Worm (Caenorhabditis elegans) whole organism, L1 larva: Measurements from ENCODE around the gene F41E6.12.
A peak's percentile ranks its signal among the peaks of the same experiment; 100 is the strongest.

Source experiments
- C04F5.9 ChIP-seq: sonication (generic microtip); optimal IDR thresholded peaks from 2 replicates; lab custom pipeline; 2016; ENCODE audit warnings: missing genetic modification characterization, missing compliant biosample characterization
- C16A3.4 ChIP-seq: fragments of 150-350 bp; optimal IDR thresholded peaks from 2 replicates; lab custom pipeline; 2014; ENCODE audit warnings: missing biosample characterization, missing genetic modification characterization
- F16B12.6 ChIP-seq: fragments of 150-350 bp; optimal IDR thresholded peaks from 2 replicates; lab custom pipeline; 2014; ENCODE audit warnings: missing biosample characterization, missing genetic modification characterization
- Y116A8C.19 ChIP-seq: sonication (generic microtip); optimal IDR thresholded peaks from 2 replicates; lab custom pipeline; 2016; ENCODE audit warnings: missing compliant biosample characterization, missing genetic modification characterization, borderline replicate concordance
- ama-1 ChIP-seq: fragments of 150-350 bp; optimal IDR thresholded peaks from 2 replicates; lab custom pipeline; 2014
- blmp-1 ChIP-seq: fragments of 150-350 bp; optimal IDR thresholded peaks from 2 replicates; lab custom pipeline; 2014; ENCODE audit warnings: missing biosample characterization, missing genetic modification characterization
- ceh-8 ChIP-seq: fragments of 200-800 bp; sonication (Bioruptor generic); optimal IDR thresholded peaks from 2 replicates; lab custom pipeline; 2018; ENCODE audit warnings: mild to moderate bottlenecking, missing genetic modification characterization, moderate library complexity, missing compliant biosample characterization
- ceh-82 ChIP-seq, 3 experiments: fragments of 150-350 bp in 1 of 3; sonication (generic microtip) in 2 of 3; optimal IDR thresholded peaks; 2 replicates each; lab custom pipeline; 2014 to 2017; ENCODE audit warnings: missing biosample characterization in 3 of 3, missing genetic modification characterization in 3 of 3
- dsc-1 ChIP-seq: sonication (generic microtip); optimal IDR thresholded peaks from 2 replicates; lab custom pipeline; 2016; ENCODE audit warnings: mild to moderate bottlenecking, missing genetic modification characterization, missing compliant biosample characterization
- efl-1 ChIP-seq, 4 experiments: fragments of 150-350 bp; optimal IDR thresholded peaks in 3 of 4; peaks in 1 of 4; 1 replicate in 1 of 4; 2 replicates in 3 of 4; lab custom pipeline; 2014; ENCODE audit warnings: missing biosample characterization in 2 of 4, missing genetic modification characterization in 2 of 4, missing genetic modification reagents in 2 of 4
- egl-13 ChIP-seq: sonication (generic microtip); optimal IDR thresholded peaks from 2 replicates; lab custom pipeline; 2016; ENCODE audit warnings: missing genotype, missing genetic modification reagents, missing genetic modification characterization, missing compliant biosample characterization
- fkh-10 ChIP-seq: sonication (generic microtip); optimal IDR thresholded peaks from 2 replicates; lab custom pipeline; 2017; ENCODE audit warnings: missing biosample characterization, missing genetic modification reagents, missing genetic modification characterization
- fkh-8 ChIP-seq: sonication (generic microtip); optimal IDR thresholded peaks from 2 replicates; lab custom pipeline; 2016; ENCODE audit warnings: mild to moderate bottlenecking, missing genetic modification characterization, missing compliant biosample characterization
- fos-1 ChIP-seq: fragments of 150-350 bp; optimal IDR thresholded peaks from 2 replicates; lab custom pipeline; 2014; ENCODE audit warnings: missing biosample characterization, missing genetic modification characterization
- hpl-2 ChIP-seq: fragments of 150-350 bp; optimal IDR thresholded peaks from 2 replicates; lab custom pipeline; 2014; ENCODE audit warnings: missing biosample characterization, missing genetic modification reagents, missing genetic modification characterization
- irx-1 ChIP-seq: sonication (generic microtip); optimal IDR thresholded peaks from 2 replicates; lab custom pipeline; 2016; ENCODE audit warnings: missing genetic modification characterization, missing compliant biosample characterization
- isw-1 ChIP-seq: fragments of 200-800 bp; sonication (Bioruptor generic); IDR thresholded peaks from 2 replicates; pipeline ENCODE4 v1.3.6; 2022; ENCODE audit warnings: missing genetic modification characterization, missing compliant biosample characterization
- lin-13 ChIP-seq: fragments of 150-350 bp; optimal IDR thresholded peaks from 2 replicates; lab custom pipeline; 2014; ENCODE audit warnings: missing biosample characterization, missing genetic modification reagents, missing genetic modification characterization
- lin-14 ChIP-seq: fragments of 200-800 bp; sonication (Bioruptor generic); optimal IDR thresholded peaks from 2 replicates; lab custom pipeline; 2018; ENCODE audit warnings: mild to moderate bottlenecking, missing genetic modification characterization, moderate library complexity, missing compliant biosample characterization
- lin-35 ChIP-seq, 2 experiments: fragments of 150-350 bp; optimal IDR thresholded peaks; 2 replicates each; lab custom pipeline; 2014; ENCODE audit warnings: missing biosample characterization in 2 of 2, missing genetic modification characterization in 2 of 2, missing genetic modification reagents in 2 of 2
- lin-39 ChIP-seq: fragments of 150-350 bp; optimal IDR thresholded peaks from 2 replicates; lab custom pipeline; 2014; ENCODE audit warnings: missing biosample characterization, missing genetic modification reagents, missing genetic modification characterization
- lir-3 ChIP-seq: sonication (generic microtip); optimal IDR thresholded peaks from 2 replicates; lab custom pipeline; 2016; ENCODE audit warnings: mild to moderate bottlenecking, missing genetic modification characterization, moderate library complexity, missing compliant biosample characterization; ENCODE audit not compliant: poor library complexity
- mab-9 ChIP-seq: fragments of 200-800 bp; sonication (Bioruptor generic); IDR thresholded peaks from 2 replicates; pipeline ENCODE4 v1.3.6; 2022; ENCODE audit warnings: missing genetic modification reagents, missing genetic modification characterization, missing compliant biosample characterization
- mep-1 ChIP-seq: fragments of 150-350 bp; optimal IDR thresholded peaks from 2 replicates; lab custom pipeline; 2014; ENCODE audit warnings: missing biosample characterization, missing genetic modification characterization
- nhr-11 ChIP-seq: fragments of 150-350 bp; optimal IDR thresholded peaks from 2 replicates; lab custom pipeline; 2014; ENCODE audit warnings: missing biosample characterization, missing genetic modification characterization
- nhr-20 ChIP-seq: sonication (generic microtip); optimal IDR thresholded peaks from 2 replicates; lab custom pipeline; 2016; ENCODE audit warnings: mild to moderate bottlenecking, missing genetic modification characterization, missing compliant biosample characterization
- nhr-237 ChIP-seq: fragments of 150-350 bp; optimal IDR thresholded peaks from 2 replicates; lab custom pipeline; 2014; ENCODE audit warnings: missing biosample characterization, missing genetic modification characterization
- nhr-71 ChIP-seq: sonication (generic microtip); optimal IDR thresholded peaks from 2 replicates; lab custom pipeline; 2016; ENCODE audit warnings: mild to moderate bottlenecking, missing genetic modification characterization, moderate library complexity, missing compliant biosample characterization
- snpc-4 ChIP-seq: fragments of 150-350 bp; optimal IDR thresholded peaks from 2 replicates; lab custom pipeline; 2014; ENCODE audit warnings: missing biosample characterization, missing genetic modification characterization
- snu-23 ChIP-seq: sonication (generic microtip); optimal IDR thresholded peaks from 2 replicates; lab custom pipeline; 2016; ENCODE audit warnings: missing genetic modification characterization, missing compliant biosample characterization
- sox-4 ChIP-seq: sonication (generic microtip); optimal IDR thresholded peaks from 2 replicates; lab custom pipeline; 2016; ENCODE audit warnings: missing genetic modification characterization, missing compliant biosample characterization
- sptf-1 ChIP-seq: fragments of 150-350 bp; optimal IDR thresholded peaks from 2 replicates; lab custom pipeline; 2014; ENCODE audit warnings: missing biosample characterization, missing genetic modification characterization
- sup-37 ChIP-seq: fragments of 200-800 bp; sonication (Bioruptor generic); optimal IDR thresholded peaks from 2 replicates; lab custom pipeline; 2018; ENCODE audit warnings: mild to moderate bottlenecking, missing genetic modification characterization, missing compliant biosample characterization
- swsn-7 ChIP-seq: sonication (generic microtip); optimal IDR thresholded peaks from 2 replicates; lab custom pipeline; 2016; ENCODE audit warnings: missing genetic modification characterization, missing compliant biosample characterization
- tbx-2 ChIP-seq: sonication (generic microtip); optimal IDR thresholded peaks from 2 replicates; lab custom pipeline; 2016; ENCODE audit warnings: missing genetic modification characterization, missing compliant biosample characterization
- unc-30 ChIP-seq: sonication (generic microtip); optimal IDR thresholded peaks from 2 replicates; lab custom pipeline; 2017; ENCODE audit warnings: missing biosample characterization, missing genetic modification characterization
- unc-86 ChIP-seq: sonication (generic microtip); optimal IDR thresholded peaks from 2 replicates; lab custom pipeline; 2016; ENCODE audit warnings: missing genetic modification characterization, missing compliant biosample characterization
- ztf-11 ChIP-seq, 2 experiments: sonication (generic microtip); optimal IDR thresholded peaks; 2 replicates each; lab custom pipeline; 2016 to 2017; ENCODE audit warnings: missing genetic modification characterization in 2 of 2, missing biosample characterization in 1 of 2, missing compliant biosample characterization in 1 of 2

The F41E6.12 gene

ce11 chrV:8626406-8626805 lies 2.5 kb downstream of the F41E6.12 start (continued):
- TF ChIP-seq lin-14 (GFP tag; lab: Kevin White, UChicago) (peak; percentile 26), fos-1 (tag; lab: Kevin White, UChicago) (no peak), mep-1 (no peak), hpl-2 (GFP tag; lab: Kevin White, UChicago) (no peak), F16B12.6 (tag; lab: Kevin White, UChicago) (no peak), nhr-11 (tag; lab: Kevin White, UChicago) (no peak), egl-13 (tag; lab: Kevin White, UChicago) (peak; percentile 5), lin-35 (GFP tag; optimal IDR thresholded peaks at IDR 0.05; lab: Kevin White, UChicago) (no peak), lir-3 (tag; lab: Kevin White, UChicago) (no peak), sptf-1 (tag; lab: Kevin White, UChicago) (no peak), sup-37 (GFP tag; lab: Kevin White, UChicago) (no peak), snu-23 (GFP tag; lab: Kevin White, UChicago) (no peak), nhr-71 (tag; lab: Kevin White, UChicago) (peak; percentile 25)

DNA sequence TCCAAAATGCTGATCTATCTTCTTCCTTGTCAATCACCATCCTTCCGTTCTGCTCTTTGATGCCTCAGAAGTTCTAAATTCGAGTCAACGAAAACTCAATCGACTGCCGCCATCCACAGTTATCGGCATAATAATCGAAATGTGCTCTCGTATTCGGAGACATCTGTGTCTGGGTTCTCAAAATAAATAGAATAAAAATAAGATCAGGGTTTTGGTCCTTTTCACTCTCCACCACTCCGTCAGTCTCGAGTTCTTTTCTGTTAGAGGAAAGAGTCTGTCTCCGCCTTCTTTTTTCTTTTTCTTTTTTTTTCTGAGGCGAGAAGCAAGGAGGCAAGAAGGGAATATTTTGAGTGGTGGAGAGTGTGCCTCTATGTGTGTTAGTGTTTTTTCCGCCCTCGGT lies 5.2 kb downstream of the F41E6.12 start, which contains the start of gene F41E6.17:
Gene F41E6.17, plus strand, starts transcription at position 348 of the 400 bp plus-strand sequence.
- TF ChIP-seq C04F5.9 (tag; lab: Kevin White, UChicago) (no peak), lin-39 (tag; lab: Kevin White, UChicago) (no peak), lin-14 (GFP tag; lab: Kevin White, UChicago) (peak; percentile 70), fkh-10 (GFP tag; lab: Kevin White, UChicago) (peak; percentile 19), ceh-82 (tag; optimal IDR thresholded peaks at IDR 0.05; lab: Kevin White, UChicago) (peak in 1 of 3 experiments; percentile 24), ama-1 (lab: Kevin White, UChicago) (no peak), lin-13 (GFP tag; lab: Kevin White, UChicago) (no peak), dsc-1 (peak; percentile 33), mab-9 (GFP tag; lab: Robert Waterston, UW) (no peak), snu-23 (GFP tag; lab: Kevin White, UChicago) (no peak), sup-37 (GFP tag; lab: Kevin White, UChicago) (no peak)

- no peak for TF ChIP-seq nhr-237 (tag; lab: Kevin White, UChicago)
- no peak for TF ChIP-seq efl-1 (optimal IDR thresholded peaks at IDR 0.05; lab: Kevin White, UChicago)
- TF ChIP-seq efl-1 (GFP tag; optimal IDR thresholded peaks at IDR 0.05 in 1 of 2; lab: Kevin White, UChicago) = no peak
- no peak for TF ChIP-seq ceh-82 (tag; optimal IDR thresholded peaks at IDR 0.05; lab: Kevin White, UChicago)
- TF ChIP-seq fkh-8 = no peak
- no peak for TF ChIP-seq snpc-4 (tag; lab: Kevin White, UChicago)
- TF ChIP-seq nhr-20 (tag; lab: Kevin White, UChicago) = no peak
- no peak for TF ChIP-seq swsn-7 (tag; lab: Kevin White, UChicago)
- TF ChIP-seq irx-1 = no peak
- no peak for TF ChIP-seq lin-39 (tag; lab: Kevin White, UChicago)
- no peak for TF ChIP-seq Y116A8C.19 (tag; lab: Kevin White, UChicago)
- TF ChIP-seq sox-4 (tag; lab: Kevin White, UChicago) = no peak
- no peak for TF ChIP-seq tbx-2 (tag; lab: Kevin White, UChicago)
- no peak for TF ChIP-seq ceh-8
- TF ChIP-seq unc-86 = no peak
- TF ChIP-seq unc-30 (tag; lab: Kevin White, UChicago) = no peak
- TF ChIP-seq ztf-11 (tag; optimal IDR thresholded peaks at IDR 0.05; lab: Kevin White, UChicago) = no peak
- no peak for TF ChIP-seq sup-37 (GFP tag; lab: Kevin White, UChicago)
- TF ChIP-seq C16A3.4 = no peak
- TF ChIP-seq isw-1 (GFP tag; lab: Robert Waterston, UW) = no peak
- TF ChIP-seq blmp-1 (tag; lab: Kevin White, UChicago) = no peak
- TF ChIP-seq, all 84 proteins: peak for 0
Measured at ce11 chrV:8622314-8622713, 6.6 kb downstream of the F41E6.12 start, which contains the start of gene F41E6.1. F41E6.1 (plus strand) TSS chrV:8622614.
